Fruit fly (Drosophila melanogaster) Kc167 (cell line): Measurements from ENCODE around the gene Gr98d.

Experiments used
- Myc ChIP-seq: fragments of >200 bp; optimal IDR thresholded peaks from 2 replicates; lab custom pipeline; 2017; ENCODE audit warnings: missing external identifiers
- Sin3A ChIP-seq: fragments of >200 bp; optimal IDR thresholded peaks from 2 replicates; lab custom pipeline; 2018; ENCODE audit warnings: missing external identifiers
- h ChIP-seq: fragments of >200 bp; optimal IDR thresholded peaks from 3 replicates; lab custom pipeline; 2018; ENCODE audit warnings: missing external identifiers
- insv ChIP-seq: fragments of >200 bp; optimal IDR thresholded peaks from 3 replicates; lab custom pipeline; 2018; ENCODE audit warnings: missing external identifiers
- psq ChIP-seq: fragments of >200 bp; optimal IDR thresholded peaks from 2 replicates; lab custom pipeline; 2017; ENCODE audit warnings: missing external identifiers
- ttk ChIP-seq: sonication (Bioruptor generic); optimal IDR thresholded peaks from 2 replicates; lab custom pipeline; 2017; ENCODE audit warnings: missing external identifiers

Gr98d gene

DNA sequence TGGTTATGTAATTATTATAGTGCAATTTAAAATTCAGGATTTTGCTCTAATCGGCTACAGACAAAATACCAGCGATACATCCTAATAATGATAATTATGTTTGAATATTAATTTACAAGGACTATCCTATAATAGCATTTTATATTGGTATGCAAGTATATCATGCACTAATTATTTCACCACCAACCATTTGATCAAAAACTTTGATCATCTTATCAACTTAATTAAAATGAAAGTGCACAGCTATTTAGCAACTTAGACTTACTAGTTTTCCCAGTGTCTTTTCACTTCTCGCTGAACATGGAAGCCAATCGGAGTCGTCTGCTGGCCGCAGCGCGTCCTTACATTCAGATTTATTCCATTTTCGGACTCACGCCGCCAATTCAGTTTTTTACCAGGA, at the start of gene Gr98d:
TSS of gene Gr98d (plus strand) at position 301 of the 400 bp plus-strand sequence.
- TF ChIP-seq h (lab: Kevin White, UChicago): no peak
- no peak for TF ChIP-seq insv (lab: Kevin White, UChicago)
- no peak for TF ChIP-seq Myc (lab: Kevin White, UChicago)
- no peak for TF ChIP-seq ttk (lab: Kevin White, UChicago)
- no peak for TF ChIP-seq Sin3A (lab: Kevin White, UChicago)
- no peak for TF ChIP-seq psq (lab: Kevin White, UChicago)

DNA sequence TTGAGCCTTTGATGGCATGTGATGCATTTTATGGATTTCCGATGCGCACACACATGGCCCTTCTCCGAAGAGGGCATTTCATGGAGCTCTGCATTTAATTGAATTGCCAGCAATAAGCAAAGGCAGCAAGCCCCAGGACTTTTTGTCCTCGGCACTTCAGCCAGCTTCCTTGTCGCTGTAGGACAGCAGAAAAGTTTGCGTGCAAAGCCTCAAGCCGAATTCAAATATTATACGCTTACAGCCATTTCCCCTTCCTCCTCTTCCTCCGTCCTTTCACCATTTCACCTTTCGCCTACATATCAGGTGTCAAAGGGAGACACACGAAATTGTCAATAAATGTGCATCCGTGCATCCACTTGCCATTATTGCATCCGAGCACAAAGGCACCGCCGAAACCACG, 48.2 kb upstream of the Gr98d start:
- TF ChIP-seq ttk (lab: Kevin White, UChicago): no peak
- TF ChIP-seq h (lab: Kevin White, UChicago): no peak
- TF ChIP-seq Myc (lab: Kevin White, UChicago): no peak
- TF ChIP-seq psq (lab: Kevin White, UChicago): no peak
- TF ChIP-seq Sin3A (lab: Kevin White, UChicago): no peak
- no peak for TF ChIP-seq insv (lab: Kevin White, UChicago)

DNA sequence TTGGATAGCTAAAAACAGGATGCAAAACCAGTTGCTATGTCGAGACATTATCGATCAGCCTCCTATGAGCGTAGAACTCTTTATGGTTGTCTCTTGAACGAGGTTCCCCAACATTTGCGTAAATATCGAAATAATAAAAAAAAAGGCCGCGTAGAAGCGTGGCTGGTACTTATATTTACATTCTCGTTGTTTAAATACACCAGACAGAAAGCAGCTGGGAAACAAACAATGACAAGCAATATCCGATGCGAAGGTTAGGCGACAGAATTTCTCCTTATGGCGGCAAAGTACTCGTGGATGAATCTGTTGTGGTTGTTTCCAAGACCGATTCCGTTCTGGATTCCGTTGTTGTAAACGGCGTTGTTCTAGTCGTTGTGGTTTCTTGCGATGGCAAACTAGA, 43.9 kb upstream of the Gr98d start, which contains the start of gene CG43139:
TSS of gene CG43139 (minus strand) at position 88 of the 400 bp plus-strand sequence.
- TF ChIP-seq Sin3A (lab: Kevin White, UChicago) (no peak), insv (lab: Kevin White, UChicago) (no peak), ttk (lab: Kevin White, UChicago) (no peak), h (lab: Kevin White, UChicago) (no peak)

- TF ChIP-seq Sin3A (lab: Kevin White, UChicago) (no peak), Myc (lab: Kevin White, UChicago) (no peak), psq (lab: Kevin White, UChicago) (no peak), h (lab: Kevin White, UChicago) (no peak)
Observed at dm6 chr3R:27502856-27503255, 43.0 kb upstream of the Gr98d start, which contains the start of gene CG5402. Gene CG5402 (minus strand): TSS chr3R:27502956.

- no peak for TF ChIP-seq h (lab: Kevin White, UChicago)
- TF ChIP-seq psq (lab: Kevin White, UChicago): no peak
- no peak for TF ChIP-seq Myc (lab: Kevin White, UChicago)
- no peak for TF ChIP-seq Sin3A (lab: Kevin White, UChicago)
- no peak for TF ChIP-seq ttk (lab: Kevin White, UChicago)
- TF ChIP-seq insv (lab: Kevin White, UChicago): no peak
Observed at dm6 chr3R:27517157-27517556, 28.7 kb upstream of the Gr98d start, which contains the start of gene CG13972. Gene CG13972 (minus strand): TSS chr3R:27517257.

dm6 chr3R:27519879-27520278, 26.0 kb upstream of the Gr98d start:
- TF ChIP-seq ttk (lab: Kevin White, UChicago): no peak
- TF ChIP-seq Myc (lab: Kevin White, UChicago): no peak
- TF ChIP-seq insv (lab: Kevin White, UChicago): no peak
- no peak for TF ChIP-seq psq (lab: Kevin White, UChicago)
- TF ChIP-seq Sin3A (lab: Kevin White, UChicago): no peak

DNA sequence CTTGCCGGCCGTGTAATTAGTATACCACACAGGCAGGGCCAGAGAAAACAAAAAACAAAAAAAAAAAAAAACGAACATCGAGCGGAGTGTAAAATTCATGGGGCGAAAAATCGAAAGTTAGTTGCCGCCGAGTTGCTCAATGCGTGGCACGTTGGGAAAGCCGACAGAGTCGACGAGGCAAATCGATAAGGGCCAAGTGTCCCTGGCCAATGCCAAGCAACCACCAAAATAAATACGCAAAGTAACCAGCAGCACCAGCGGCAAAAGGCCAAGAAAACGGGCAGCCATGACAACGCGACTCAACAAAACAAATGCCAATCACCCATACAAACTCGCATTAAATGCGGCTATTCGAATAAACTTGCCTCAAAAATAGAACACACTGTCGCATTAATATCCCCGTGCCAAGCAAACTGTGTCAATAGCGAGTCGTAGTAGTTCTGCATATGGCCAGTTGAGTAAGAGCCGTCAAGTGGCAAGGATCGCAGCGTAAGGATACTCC, 25.4 kb upstream of the Gr98d start, which contains the start of gene CG12885:
TSS of gene CG12885 (plus strand) at position 452 of the 502 bp plus-strand sequence.
- TF ChIP-seq Myc (lab: Kevin White, UChicago) (no peak), Sin3A (lab: Kevin White, UChicago) (no peak), psq (lab: Kevin White, UChicago) (no peak), h (lab: Kevin White, UChicago) (no peak), insv (lab: Kevin White, UChicago) (no peak), ttk (lab: Kevin White, UChicago) (no peak)

- TF ChIP-seq insv (lab: Kevin White, UChicago) (no peak), Myc (lab: Kevin White, UChicago) (no peak), h (lab: Kevin White, UChicago) (no peak), Sin3A (lab: Kevin White, UChicago) (no peak), ttk (lab: Kevin White, UChicago) (no peak), psq (lab: Kevin White, UChicago) (no peak)
Observed at dm6 chr3R:27533225-27533624, 12.6 kb upstream of the Gr98d start.

DNA sequence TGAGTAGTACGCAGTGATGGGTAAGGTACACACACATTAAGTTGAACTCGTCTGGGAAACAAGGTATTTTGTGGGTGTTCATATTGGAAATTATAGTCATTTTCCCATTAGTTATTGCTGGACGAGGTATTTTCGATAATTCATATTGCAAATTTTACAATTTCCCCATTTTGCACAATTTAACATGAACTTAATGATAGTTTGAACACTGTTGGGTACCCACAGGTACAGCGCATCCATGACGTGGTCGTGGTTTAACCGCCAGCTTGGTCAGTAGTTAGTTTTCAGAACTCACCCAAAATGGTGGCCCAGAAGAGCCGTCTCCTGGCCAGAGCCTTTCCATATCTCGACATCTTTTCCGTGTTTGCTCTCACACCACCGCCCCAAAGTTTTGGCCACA, 3.7 kb upstream of the Gr98d start, which contains the start of gene Gr98b:
TSS of gene Gr98b (plus strand) at position 301 of the 400 bp plus-strand sequence.
- TF ChIP-seq Sin3A (lab: Kevin White, UChicago) (no peak), Myc (lab: Kevin White, UChicago) (no peak), h (lab: Kevin White, UChicago) (no peak), psq (lab: Kevin White, UChicago) (no peak), insv (lab: Kevin White, UChicago) (no peak), ttk (lab: Kevin White, UChicago) (no peak)

- TF ChIP-seq Myc (lab: Kevin White, UChicago): no peak
- TF ChIP-seq Sin3A (lab: Kevin White, UChicago): no peak
- TF ChIP-seq h (lab: Kevin White, UChicago): no peak
- no peak for TF ChIP-seq insv (lab: Kevin White, UChicago)
Observed at dm6 chr3R:27544143-27544542, 1.7 kb upstream of the Gr98d start, which contains the start of gene Gr98c. Gene Gr98c (plus strand): TSS chr3R:27544443.

DNA sequence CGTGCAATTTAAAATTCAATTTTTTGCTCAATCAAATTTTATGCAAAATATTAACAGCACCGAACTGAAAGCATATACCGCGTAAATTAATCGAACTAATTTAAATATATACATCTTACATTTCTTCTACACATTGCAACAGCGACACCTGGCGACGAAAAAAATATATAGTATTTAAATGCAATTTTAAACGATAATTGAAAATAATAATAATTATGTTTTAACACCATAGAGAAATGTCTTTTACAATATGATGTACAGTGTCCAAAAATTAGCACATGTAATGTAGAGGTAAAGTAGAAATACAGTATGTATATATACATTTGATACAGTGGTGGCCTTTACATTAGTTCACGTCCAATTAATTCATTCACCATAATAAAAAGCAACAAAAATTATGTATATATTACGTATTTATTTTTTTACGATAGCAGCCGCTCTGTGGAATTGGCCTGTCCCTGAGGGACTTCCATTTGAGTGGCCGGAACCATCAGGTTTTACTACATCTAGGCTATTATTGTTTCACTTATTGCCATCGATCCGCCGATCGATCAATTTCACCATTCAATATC, 1.6 kb downstream of the Gr98d start:
- TF ChIP-seq h (lab: Kevin White, UChicago) (no peak), insv (lab: Kevin White, UChicago) (no peak), Myc (lab: Kevin White, UChicago) (no peak), ttk (lab: Kevin White, UChicago) (no peak), Sin3A (lab: Kevin White, UChicago) (no peak), psq (lab: Kevin White, UChicago) (no peak)
